Worm (Caenorhabditis elegans) whole organism, L3 larva: ENCODE data around the gene F22B5.4.

Source experiments
- R02D3.7 ChIP-seq: fragments of 150-350 bp; optimal IDR thresholded peaks from 2 replicates; lab custom pipeline; 2014; ENCODE audit warnings: missing biosample characterization, missing genetic modification characterization
- aly-2 ChIP-seq: fragments of 150-350 bp; optimal IDR thresholded peaks from 2 replicates; lab custom pipeline; 2014; ENCODE audit warnings: missing biosample characterization, missing genetic modification characterization
- ama-1 ChIP-seq: fragments of 150-350 bp; optimal IDR thresholded peaks from 2 replicates; lab custom pipeline; 2018
- daf-12 ChIP-seq: fragments of 150-350 bp; optimal IDR thresholded peaks from 2 replicates; lab custom pipeline; 2014; ENCODE audit warnings: missing biosample characterization, missing genetic modification reagents, missing genetic modification characterization
- egl-5 ChIP-seq: fragments of 150-350 bp; optimal IDR thresholded peaks from 2 replicates; lab custom pipeline; 2017; ENCODE audit warnings: missing biosample characterization, missing genetic modification reagents, missing genetic modification characterization, inconsistent platforms
- elt-1 ChIP-seq: fragments of 150-350 bp; optimal IDR thresholded peaks from 2 replicates; lab custom pipeline; 2014; ENCODE audit warnings: missing biosample characterization, missing genetic modification characterization
- elt-2 ChIP-seq: sonication (generic microtip); optimal IDR thresholded peaks from 2 replicates; lab custom pipeline; 2016; ENCODE audit warnings: missing genetic modification reagents, mild to moderate bottlenecking, missing genetic modification characterization, missing compliant biosample characterization
- elt-3 ChIP-seq, 3 experiments: fragments of 150-350 bp in 1 of 3; sonication (generic microtip) in 2 of 3; optimal IDR thresholded peaks; 2 replicates in 2 of 3; 4 replicates in 1 of 3; lab custom pipeline; 2014 to 2017; ENCODE audit warnings: missing biosample characterization in 3 of 3, missing genetic modification characterization in 3 of 3
- fkh-2 ChIP-seq: fragments of 150-350 bp; optimal IDR thresholded peaks from 2 replicates; lab custom pipeline; 2014; ENCODE audit warnings: missing biosample characterization, missing genetic modification reagents, missing genetic modification characterization
- fos-1 ChIP-seq: fragments of 150-350 bp; optimal IDR thresholded peaks from 2 replicates; lab custom pipeline; 2014; ENCODE audit warnings: missing biosample characterization, missing genetic modification characterization
- jun-1 ChIP-seq: fragments of 150-350 bp; optimal IDR thresholded peaks from 2 replicates; lab custom pipeline; 2014; ENCODE audit warnings: missing biosample characterization, missing genetic modification reagents, missing genetic modification characterization
- mdl-1 ChIP-seq: fragments of 150-350 bp; optimal IDR thresholded peaks from 2 replicates; lab custom pipeline; 2014; ENCODE audit warnings: missing biosample characterization, missing genetic modification characterization
- mml-1 ChIP-seq: fragments of 150-350 bp; sonication (generic microtip); optimal IDR thresholded peaks from 3 replicates; lab custom pipeline; 2014; ENCODE audit warnings: missing biosample characterization, missing genetic modification characterization
- nfya-1 ChIP-seq: sonication (generic microtip); optimal IDR thresholded peaks from 2 replicates; lab custom pipeline; 2017; ENCODE audit warnings: missing genetic modification characterization, mild to moderate bottlenecking, missing compliant biosample characterization, antibody characterized with exemption, moderate library complexity; ENCODE audit not compliant: insufficient read depth
- nhr-12 ChIP-seq: fragments of 150-350 bp; optimal IDR thresholded peaks from 2 replicates; lab custom pipeline; 2014; ENCODE audit warnings: missing biosample characterization, missing genetic modification characterization
- nhr-23 ChIP-seq: fragments of 150-350 bp; optimal IDR thresholded peaks from 2 replicates; lab custom pipeline; 2014; ENCODE audit warnings: missing biosample characterization, missing genetic modification reagents, missing genetic modification characterization
- nhr-237 ChIP-seq: fragments of 150-350 bp; optimal IDR thresholded peaks from 2 replicates; lab custom pipeline; 2014; ENCODE audit warnings: missing biosample characterization, missing genetic modification characterization
- nhr-25 ChIP-seq: sonication (generic microtip); optimal IDR thresholded peaks from 2 replicates; lab custom pipeline; 2017; ENCODE audit warnings: missing biosample characterization, missing genetic modification characterization
- nhr-67 ChIP-seq: fragments of 150-350 bp; optimal IDR thresholded peaks from 2 replicates; lab custom pipeline; 2014; ENCODE audit warnings: missing biosample characterization, missing genetic modification characterization
- nhr-76 ChIP-seq: fragments of 150-350 bp; sonication (generic microtip); optimal IDR thresholded peaks from 5 replicates; lab custom pipeline; 2014; ENCODE audit warnings: missing biosample characterization, missing genetic modification characterization
- pha-4 ChIP-seq: fragments of 150-350 bp; optimal IDR thresholded peaks from 2 replicates; lab custom pipeline; 2014; ENCODE audit warnings: missing biosample characterization, missing genetic modification reagents, missing genetic modification characterization
- pqm-1 ChIP-seq: fragments of 150-350 bp; optimal IDR thresholded peaks from 2 replicates; lab custom pipeline; 2017; ENCODE audit warnings: missing biosample characterization, missing genetic modification characterization, inconsistent platforms
- skn-1 ChIP-seq: fragments of 150-350 bp; optimal IDR thresholded peaks from 2 replicates; lab custom pipeline; 2014; ENCODE audit warnings: missing biosample characterization, missing genetic modification characterization
- unc-62 ChIP-seq: fragments of 150-350 bp; sonication (generic microtip); optimal IDR thresholded peaks from 4 replicates; lab custom pipeline; 2014; ENCODE audit warnings: missing biosample characterization, missing genetic modification reagents, missing genetic modification characterization
- ztf-4 ChIP-seq: fragments of 150-350 bp; optimal IDR thresholded peaks from 2 replicates; lab custom pipeline; 2014; ENCODE audit warnings: missing biosample characterization, missing genetic modification characterization

F22B5.4 gene

ce11 chrII:8415462-8416037, 34.0 kb upstream of the F22B5.4 start:
- TF ChIP-seq nhr-25 (tag; lab: Kevin White, UChicago) (peak; percentile 12), mml-1 (tag; lab: Kevin White, UChicago) (no peak), elt-1 (tag; lab: Kevin White, UChicago) (peak; percentile 48)

DNA sequence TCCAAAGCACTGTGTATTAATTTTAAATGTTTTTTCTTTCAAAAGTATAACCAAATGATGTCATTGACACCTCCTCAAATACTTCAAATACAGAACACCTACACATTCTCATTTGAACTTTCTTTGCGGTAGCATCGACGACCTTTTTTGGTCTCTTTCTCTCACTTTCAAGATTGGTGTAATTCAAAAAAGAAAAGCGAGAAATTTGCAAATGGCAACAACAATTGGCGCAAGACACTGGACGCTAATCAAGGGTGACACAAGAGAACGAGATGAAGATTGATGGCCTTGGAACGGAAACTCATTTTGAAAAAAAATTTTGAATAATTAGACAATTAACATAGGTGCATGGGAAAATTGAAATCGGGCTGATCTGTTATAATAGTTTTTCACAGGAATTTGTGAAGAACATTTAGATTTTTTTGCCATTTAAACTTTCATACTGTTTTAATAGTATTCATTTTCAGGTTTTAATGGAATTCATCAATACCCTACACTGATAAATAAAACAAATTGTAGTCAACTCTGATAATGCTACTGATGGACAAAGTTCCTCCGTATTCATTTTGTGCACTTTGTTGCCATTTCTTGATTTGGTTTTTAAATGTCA, 32.3 kb upstream of the F22B5.4 start, which contains the start of gene fdgt-2:
TSS of gene fdgt-2 (plus strand) at position 560 of the 610 bp plus-strand sequence.
- TF ChIP-seq elt-2, result peak; percentile 36
- no peak for TF ChIP-seq nhr-12 (tag; lab: Kevin White, UChicago)
- peak; percentile 73 for TF ChIP-seq nhr-25 (tag; lab: Kevin White, UChicago)
- peak; percentile 7 for TF ChIP-seq pqm-1 (tag; lab: Kevin White, UChicago)

DNA sequence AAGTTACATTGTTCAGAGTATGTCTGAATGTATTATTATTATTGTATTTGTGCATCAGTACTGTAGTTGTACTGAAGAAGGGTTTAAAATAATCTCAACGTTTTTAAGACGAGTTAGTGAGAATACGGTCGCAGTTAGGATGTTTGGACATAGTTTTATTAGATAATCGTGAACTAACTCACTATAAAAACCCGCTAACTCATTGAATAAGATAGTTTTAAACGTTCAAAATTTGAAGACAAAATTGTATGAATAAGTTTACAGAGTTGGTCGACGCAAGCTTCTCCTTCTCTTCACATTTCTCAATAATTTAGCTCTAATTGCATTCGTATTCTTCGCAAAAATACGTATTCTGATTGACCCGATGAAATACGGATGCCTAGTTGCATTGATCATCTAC, 30.5 kb upstream of the F22B5.4 start:
- TF ChIP-seq ama-1 (lab: Kevin White, UChicago) (no peak), jun-1 (tag; lab: Kevin White, UChicago) (no peak), elt-1 (tag; lab: Kevin White, UChicago) (peak; percentile 89), ztf-4 (peak; percentile 76), fkh-2 (tag; lab: Kevin White, UChicago) (no peak)
- TF ChIP-seq, all 47 proteins: peak for 2

DNA sequence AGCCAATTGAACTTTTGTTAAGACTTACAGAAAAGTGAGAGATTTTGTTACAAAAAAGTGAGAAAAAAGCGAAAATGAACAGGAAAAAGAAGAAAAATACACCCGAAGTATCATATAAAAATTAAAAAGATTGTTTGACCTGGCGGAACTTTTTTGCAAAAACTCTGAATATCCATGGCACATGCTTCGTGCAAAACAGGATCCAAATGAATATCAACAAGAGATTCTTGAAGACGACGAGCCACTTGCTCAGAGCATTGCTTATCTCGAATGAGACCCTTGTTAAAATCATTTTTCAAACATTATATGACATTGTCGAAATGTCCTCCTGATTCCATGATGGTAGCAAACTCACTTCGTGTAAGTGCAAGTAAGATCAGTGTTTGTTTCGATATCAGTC, 29.7 kb upstream of the F22B5.4 start, which contains the start of gene F14E5.8:
TSS of gene F14E5.8 (plus strand) at position 301 of the 400 bp plus-strand sequence.
- TF ChIP-seq elt-1 (tag; lab: Kevin White, UChicago), result peak; percentile 4

DNA sequence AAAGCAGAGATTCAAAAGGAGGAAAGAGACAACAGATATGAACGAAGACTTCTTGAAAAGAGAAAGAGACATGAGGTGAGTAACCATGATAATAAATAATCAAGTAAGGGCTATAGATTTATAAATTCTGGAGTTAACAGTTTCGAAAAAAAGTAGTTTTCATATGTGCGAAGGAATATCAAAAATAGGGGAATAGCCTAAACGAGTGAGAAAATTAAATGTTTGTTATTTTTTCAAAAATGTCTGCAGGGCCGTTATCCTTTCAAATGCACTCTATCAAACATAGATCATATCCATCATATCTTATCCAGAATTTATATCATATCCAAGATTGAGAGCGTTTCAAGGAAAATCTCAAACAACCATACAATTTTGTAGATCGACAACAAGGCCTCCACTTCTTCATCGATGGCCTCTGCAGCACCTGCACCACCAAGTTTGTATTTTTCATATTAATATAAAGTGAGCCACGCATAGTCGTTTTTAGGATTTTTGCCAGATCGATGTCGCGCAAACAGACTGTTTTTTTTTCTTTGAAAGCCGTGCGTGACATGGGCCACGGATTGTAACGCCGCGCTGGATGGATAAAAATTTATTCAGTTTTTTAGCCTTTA, 28.6 kb upstream of the F22B5.4 start:
- TF ChIP-seq elt-1 (tag; lab: Kevin White, UChicago) (peak; percentile 89), nfya-1 (tag; lab: Kevin White, UChicago) (no peak), ztf-4 (peak; percentile 43)
- TF ChIP-seq, all 47 proteins: peak for 2

ce11 chrII:8428758-8428946, 20.9 kb upstream of the F22B5.4 start, which contains the start of gene F14E5.2:
Gene F14E5.2, minus strand, starts transcription at chrII:8428858.
- TF ChIP-seq jun-1 (tag; lab: Kevin White, UChicago) (no peak), nhr-76 (tag; lab: Kevin White, UChicago) (no peak), nhr-67 (tag; lab: Kevin White, UChicago) (no peak), mdl-1 (tag; lab: Kevin White, UChicago) (no peak), pqm-1 (tag; lab: Kevin White, UChicago) (no peak), nhr-25 (tag; lab: Kevin White, UChicago) (no peak), fkh-2 (tag; lab: Kevin White, UChicago) (no peak), nhr-12 (tag; lab: Kevin White, UChicago) (no peak), fos-1 (tag; lab: Kevin White, UChicago) (no peak), mml-1 (tag; lab: Kevin White, UChicago) (no peak), pha-4 (no peak), elt-3 (tag; optimal IDR thresholded peaks at IDR 0.05; lab: Kevin White, UChicago) (no peak), aly-2 (tag; lab: Kevin White, UChicago) (no peak), R02D3.7 (tag; lab: Kevin White, UChicago) (no peak), nhr-237 (tag; lab: Kevin White, UChicago) (no peak), unc-62 (no peak), skn-1 (no peak), egl-5 (tag; lab: Kevin White, UChicago) (no peak)

- TF ChIP-seq nhr-25 (tag; lab: Kevin White, UChicago) (peak; percentile 39), nfya-1 (tag; lab: Kevin White, UChicago) (peak; percentile 32), daf-12 (tag; lab: Kevin White, UChicago) (no peak), fkh-2 (tag; lab: Kevin White, UChicago) (no peak), nhr-23 (tag; lab: Kevin White, UChicago) (peak; percentile 53), pha-4 (peak; percentile 38)
Observed at ce11 chrII:8428947-8429919, 20.3 kb upstream of the F22B5.4 start.
